Fruit fly (Drosophila melanogaster): ENCODE results near the gene CG11317.

The CG11317 gene

DNA sequence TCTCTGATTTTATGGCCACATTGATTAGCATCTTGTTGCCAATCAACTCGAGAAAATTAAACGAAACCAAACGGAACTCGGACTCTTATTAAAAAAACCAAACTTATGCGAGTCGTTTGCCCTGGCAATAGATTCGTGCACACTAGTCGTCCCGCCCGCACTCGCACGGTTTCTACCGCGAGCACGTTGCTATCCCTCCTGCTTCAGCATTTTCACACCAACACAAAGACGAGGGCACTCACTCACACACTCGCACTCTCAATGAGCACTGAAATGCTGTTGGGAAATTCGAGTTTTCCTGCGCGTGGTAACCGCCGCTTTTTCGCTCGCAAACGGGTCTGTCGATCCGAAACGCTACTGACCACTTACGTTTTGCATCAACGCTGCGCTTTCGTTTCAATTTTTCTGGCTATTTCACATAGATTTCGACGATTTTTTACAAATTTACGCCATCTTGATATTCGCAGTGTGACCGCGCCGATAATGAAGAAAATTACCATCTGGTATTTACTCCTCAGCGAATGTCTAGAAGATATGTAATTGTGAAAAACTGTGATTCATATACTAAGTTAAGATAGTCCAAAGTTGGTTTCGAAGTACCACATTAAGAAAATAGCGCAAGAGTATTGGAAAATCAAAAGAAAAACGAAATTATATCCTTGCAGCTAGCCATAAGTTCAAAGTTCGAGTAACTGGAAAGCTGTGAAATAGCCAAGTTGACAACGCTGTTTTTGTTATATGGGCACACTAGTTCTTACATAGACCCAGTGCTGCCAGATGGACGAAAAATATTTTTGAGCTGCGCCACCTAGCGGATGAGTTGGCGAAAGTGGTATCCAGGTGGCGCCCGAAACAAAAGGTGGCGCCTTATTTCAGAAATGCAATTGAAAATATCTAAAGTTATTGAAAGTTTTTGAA, 36.2 kb downstream of the CG11317 start, which contains the start of gene dco (continued):
- peak; percentile 67 for TF ChIP-seq Camta (GFP tag; optimal IDR thresholded peaks at IDR 0.05)
- peak; percentile 41 for TF ChIP-seq Max (GFP tag; optimal IDR thresholded peaks at IDR 0.05)
- TF ChIP-seq Bgb (GFP tag; IDR thresholded peaks at IDR 0.05; ENCODE audit: partially characterized antibody): peak; percentile 32; the same call in 1 of the 2 replicates
- TF ChIP-seq GATAe (GFP tag; conservative IDR thresholded peaks at IDR 0.05): no peak
- TF ChIP-seq eyg (GFP tag; optimal IDR thresholded peaks at IDR 0.05): no peak
- TF ChIP-seq Rfx (GFP tag; IDR thresholded peaks at IDR 0.05): peak; percentile 96
- no peak for TF ChIP-seq Dll (GFP tag; IDR thresholded peaks at IDR 0.05; ENCODE audit: partially characterized antibody)
- TF ChIP-seq hth (optimal IDR thresholded peaks at IDR 0.05): no peak
- peak; percentile 80 for TF ChIP-seq MTF-1 (GFP tag; optimal IDR thresholded peaks at IDR 0.05; ENCODE audit: borderline replicate concordance)
- peak; percentile 51; the same call in 1 of the 2 replicates for TF ChIP-seq klu (GFP tag; IDR thresholded peaks at IDR 0.05)
- TF ChIP-seq CG7839 (tag; optimal IDR thresholded peaks at IDR 0.05): peak; percentile 80
- no peak for TF ChIP-seq pfk (GFP tag; optimal IDR thresholded peaks at IDR 0.05)
- TF ChIP-seq zfh2 (GFP tag; optimal IDR thresholded peaks at IDR 0.05): peak; percentile 55
- peak; percentile 84 for TF ChIP-seq CG17359 (tag; optimal IDR thresholded peaks at IDR 0.05)
- TF ChIP-seq CG10147 (GFP tag; optimal IDR thresholded peaks at IDR 0.05): peak; percentile 5
- peak; percentile 72 for TF ChIP-seq CG18764 (GFP tag; optimal IDR thresholded peaks at IDR 0.05)
- TF ChIP-seq hb (GFP tag; IDR thresholded peaks at IDR 0.05; ENCODE audit: partially characterized antibody): no peak
- peak; percentile 82 for TF ChIP-seq ssp (GFP tag; IDR thresholded peaks at IDR 0.05)
- peak; percentile 84 for TF ChIP-seq Aef1 (GFP tag; IDR thresholded peaks at IDR 0.05)
- TF ChIP-seq al (GFP tag; IDR thresholded peaks at IDR 0.05): peak; percentile 62
- TF ChIP-seq lov (optimal IDR thresholded peaks at IDR 0.05): no peak
- peak; percentile 76; the same call in 2 of the 3 replicates for TF ChIP-seq lov (GFP tag; IDR thresholded peaks at IDR 0.05)
- TF ChIP-seq jing (GFP tag; optimal IDR thresholded peaks at IDR 0.05): peak; percentile 42
- peak; percentile 73 for TF ChIP-seq nmo (GFP tag; optimal IDR thresholded peaks at IDR 0.05)
- no peak for TF ChIP-seq wek (GFP tag; optimal IDR thresholded peaks at IDR 0.05)
- no peak for TF ChIP-seq dimm (GFP tag; IDR thresholded peaks at IDR 0.05)
- TF ChIP-seq ftz-f1 (GFP tag; optimal IDR thresholded peaks at IDR 0.05): peak; percentile 21
- peak; percentile 87 for TF ChIP-seq trem (tag; optimal IDR thresholded peaks at IDR 0.05)
- no peak for TF ChIP-seq sc (optimal IDR thresholded peaks at IDR 0.05)
- TF ChIP-seq sc (GFP tag; optimal IDR thresholded peaks at IDR 0.05): no peak
- peak; percentile 28 for TF ChIP-seq CG10543 (GFP tag; optimal IDR thresholded peaks at IDR 0.05)
- no peak for TF ChIP-seq Hand (GFP tag; optimal IDR thresholded peaks at IDR 0.05)
- peak; percentile 49 for TF ChIP-seq Atf3 (GFP tag; optimal IDR thresholded peaks at IDR 0.05)
- peak; percentile 2 for TF ChIP-seq Spps (tag; optimal IDR thresholded peaks at IDR 0.05)
- peak; percentile 74 for TF ChIP-seq CG14014 (GFP tag; IDR thresholded peaks at IDR 0.05)
- TF ChIP-seq CG8388 (GFP tag; optimal IDR thresholded peaks at IDR 0.05): no peak
- TF ChIP-seq abd-A (tag; optimal IDR thresholded peaks at IDR 0.05): peak; percentile 48
- peak; percentile 50; the same call in 1 of the 3 replicates for TF ChIP-seq so (GFP tag; IDR thresholded peaks at IDR 0.05)
- peak; percentile 82 for TF ChIP-seq HLH3B (GFP tag; IDR thresholded peaks at IDR 0.05)
- no peak for TF ChIP-seq CG13775 (GFP tag; optimal IDR thresholded peaks at IDR 0.05)
- TF ChIP-seq sqz (GFP tag; optimal IDR thresholded peaks at IDR 0.05): peak; percentile 66
- TF ChIP-seq CG7271 (tag; optimal IDR thresholded peaks at IDR 0.05): no peak
- peak; percentile 69; the same call in 2 of the 3 replicates for TF ChIP-seq Optix (GFP tag; IDR thresholded peaks at IDR 0.05)
- peak; percentile 50 for TF ChIP-seq Dip3 (GFP tag; optimal IDR thresholded peaks at IDR 0.05)
- TF ChIP-seq Stat92E (GFP tag; optimal IDR thresholded peaks at IDR 0.05): peak in 1 of 3 experiments; percentile 55
- peak; percentile 89 for TF ChIP-seq YL-1 (GFP tag; optimal IDR thresholded peaks at IDR 0.05)
- peak; percentile 91 for TF ChIP-seq CG9876 (GFP tag; optimal IDR thresholded peaks at IDR 0.05)
- TF ChIP-seq CG30403 (GFP tag; optimal IDR thresholded peaks at IDR 0.05): peak; percentile 83
- TF ChIP-seq Sin3A (optimal IDR thresholded peaks at IDR 0.05): peak; percentile 84
